Fruit fly (Drosophila melanogaster) whole organism, adult: ENCODE data around the gene CG5973.

Experiments
- CG11617 ChIP-seq: fragments of 200-800 bp; sonication (Bioruptor generic); optimal IDR thresholded peaks from 2 replicates; lab custom pipeline; 2017; ENCODE audit warnings: mild to moderate bottlenecking, missing biosample characterization, missing genetic modification reagents, missing genetic modification characterization
- CG12768 ChIP-seq: fragments of 200-800 bp; sonication (Bioruptor generic); optimal IDR thresholded peaks from 2 replicates; lab custom pipeline; 2017; ENCODE audit warnings: missing biosample characterization, missing genetic modification characterization, mild to moderate bottlenecking, moderate library complexity, missing genetic modification reagents
- CG14711 ChIP-seq: fragments of 200-800 bp; sonication (Bioruptor generic); optimal IDR thresholded peaks from 2 replicates; lab custom pipeline; 2018; ENCODE audit warnings: missing biosample characterization, mild to moderate bottlenecking, missing genetic modification characterization, moderate library complexity
- CG1620 ChIP-seq: fragments of 200-800 bp; sonication (Bioruptor generic); optimal IDR thresholded peaks from 2 replicates; lab custom pipeline; 2016; ENCODE audit warnings: missing biosample characterization, missing genetic modification characterization
- CG33017 ChIP-seq: fragments of 200-800 bp; sonication (Bioruptor generic); optimal IDR thresholded peaks from 2 replicates; lab custom pipeline; 2018; ENCODE audit warnings: missing biosample characterization, mild to moderate bottlenecking, missing genetic modification characterization, moderate library complexity
- CG5204 ChIP-seq: fragments of 200-800 bp; sonication (Bioruptor generic); optimal IDR thresholded peaks from 2 replicates; lab custom pipeline; 2016; ENCODE audit warnings: missing biosample characterization, missing genetic modification characterization
- CG7045 ChIP-seq: fragments of 200-800 bp; sonication (Bioruptor generic); optimal IDR thresholded peaks from 2 replicates; lab custom pipeline; 2017; ENCODE audit warnings: missing biosample characterization, mild to moderate bottlenecking, missing genetic modification characterization
- CG7101 ChIP-seq: fragments of 200-800 bp; sonication (Bioruptor generic); optimal IDR thresholded peaks from 2 replicates; lab custom pipeline; 2018; ENCODE audit warnings: missing biosample characterization, mild to moderate bottlenecking, missing genetic modification characterization, moderate library complexity
- Clk ChIP-seq: fragments of 200-800 bp; sonication (Bioruptor generic); optimal IDR thresholded peaks from 2 replicates; lab custom pipeline; 2017; ENCODE audit warnings: missing biosample characterization, missing genetic modification characterization
- Crg-1 ChIP-seq: fragments of 200-800 bp; sonication (Bioruptor generic); optimal IDR thresholded peaks from 2 replicates; lab custom pipeline; 2016; ENCODE audit warnings: missing biosample characterization, missing genetic modification characterization
- Hr96 ChIP-seq: fragments of 200-800 bp; sonication (Bioruptor generic); optimal IDR thresholded peaks from 2 replicates; lab custom pipeline; 2016; ENCODE audit warnings: missing biosample characterization, missing genetic modification characterization
- Mnt ChIP-seq: fragments of 200-800 bp; sonication (Bioruptor generic); optimal IDR thresholded peaks from 2 replicates; lab custom pipeline; 2016; ENCODE audit warnings: missing biosample characterization, mild to moderate bottlenecking, missing genetic modification characterization
- bab1 ChIP-seq: fragments of 200-800 bp; sonication (Bioruptor generic); optimal IDR thresholded peaks from 3 replicates; lab custom pipeline; 2019; ENCODE audit warnings: missing biosample characterization, mild to moderate bottlenecking, missing genetic modification characterization, moderate library complexity
- cic ChIP-seq: fragments of 200-800 bp; sonication (Bioruptor generic); optimal IDR thresholded peaks from 2 replicates; lab custom pipeline; 2017; ENCODE audit warnings: missing biosample characterization, mild to moderate bottlenecking, missing genetic modification characterization, moderate library complexity
- cnc ChIP-seq, 2 experiments: fragments of >200 bp; optimal IDR thresholded peaks; 2 replicates each; lab custom pipeline; 2017
- kay ChIP-seq: fragments of 200-800 bp; sonication (Bioruptor generic); peaks from one replicate; lab custom pipeline; 2016; ENCODE audit warnings: missing biosample characterization, missing genetic modification characterization, borderline replicate concordance
- ovo ChIP-seq: fragments of 200-800 bp; sonication (Bioruptor generic); optimal IDR thresholded peaks from 2 replicates; lab custom pipeline; 2016; ENCODE audit warnings: missing biosample characterization, missing genetic modification characterization
- pad ChIP-seq: fragments of 200-800 bp; sonication (Bioruptor generic); optimal IDR thresholded peaks from 3 replicates; lab custom pipeline; 2017; ENCODE audit warnings: missing biosample characterization, missing genetic modification characterization, mild to moderate bottlenecking, moderate library complexity, missing genetic modification reagents
- tj ChIP-seq: fragments of 200-800 bp; sonication (Bioruptor generic); optimal IDR thresholded peaks from 3 replicates; lab custom pipeline; 2017; ENCODE audit warnings: missing biosample characterization, mild to moderate bottlenecking, missing genetic modification characterization, moderate library complexity
- toe ChIP-seq: fragments of 200-800 bp; sonication (Bioruptor generic); optimal IDR thresholded peaks from 2 replicates; lab custom pipeline; 2016; ENCODE audit warnings: missing biosample characterization, missing genetic modification characterization

CG5973 gene

DNA sequence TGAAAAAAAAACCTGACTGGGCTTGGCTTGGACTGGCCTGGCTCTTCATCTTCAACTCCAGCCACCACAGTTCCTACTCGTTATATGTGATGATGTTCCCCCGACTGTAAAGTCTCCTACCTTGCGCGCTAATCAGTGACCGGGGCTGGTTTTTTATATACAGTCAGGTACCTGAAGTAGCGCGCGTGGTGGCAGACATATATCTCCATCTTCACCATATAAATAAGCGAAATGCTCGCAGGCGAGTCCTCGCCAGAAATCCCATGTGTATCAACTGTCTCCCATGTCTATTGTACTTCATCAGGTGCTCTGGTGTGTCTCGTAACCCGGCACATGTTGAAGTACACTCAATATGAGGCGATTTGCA, 11.6 kb upstream of the CG5973 start:
- TF ChIP-seq Mnt (GFP tag; lab: Kevin White, UChicago) (no peak), CG7101 (tag; lab: Kevin White, UChicago) (no peak), CG7045 (GFP tag; lab: Kevin White, UChicago) (no peak), CG1620 (GFP tag; lab: Kevin White, UChicago) (no peak), CG5204 (no peak), Hr96 (GFP tag; lab: Kevin White, UChicago) (no peak)

DNA sequence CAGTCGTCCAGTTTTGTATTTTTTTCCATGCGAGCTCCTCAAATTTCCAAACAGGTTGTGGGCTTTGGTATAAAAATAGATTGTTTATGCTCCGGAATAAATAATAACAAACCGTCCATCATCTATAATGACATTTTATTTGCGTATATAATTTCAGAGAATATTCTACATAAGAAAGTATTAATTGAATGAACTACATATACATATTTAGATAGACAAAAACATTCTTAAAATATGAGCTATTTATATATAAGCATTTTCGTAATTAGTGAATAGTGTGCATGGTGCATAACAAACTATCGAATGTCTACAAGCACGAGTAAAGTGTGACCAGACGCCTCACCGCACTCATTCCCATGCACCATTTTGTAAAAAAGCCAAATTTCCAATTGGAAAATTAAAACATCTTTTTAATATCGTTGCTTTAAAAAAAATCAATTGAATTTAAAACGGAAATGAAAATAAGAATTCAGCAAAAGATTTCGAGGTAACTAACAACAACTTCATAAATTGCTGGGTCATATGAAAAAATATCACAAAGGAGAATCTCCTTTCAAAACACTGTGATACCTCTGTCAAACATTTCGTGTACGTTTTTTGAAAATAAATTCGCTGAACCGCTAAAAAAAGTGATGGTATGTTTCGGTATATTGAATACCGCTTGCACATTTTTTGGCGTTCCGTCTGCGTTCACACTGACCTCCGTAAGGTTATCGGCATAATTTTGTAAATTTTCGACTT, 10.8 kb upstream of the CG5973 start, which contains the start of gene muc:
muc (plus strand) TSS at position 541 of the 741 bp plus-strand sequence.
- TF ChIP-seq CG14711 (tag; lab: Kevin White, UChicago), result peak; percentile 57
- peak; percentile 13 for TF ChIP-seq bab1 (GFP tag; lab: Kevin White, UChicago)
- peak; percentile 8 for TF ChIP-seq Hr96 (GFP tag; lab: Kevin White, UChicago)
- no peak for TF ChIP-seq CG7045 (GFP tag; lab: Kevin White, UChicago)
- TF ChIP-seq tj, result peak; percentile 23
- TF ChIP-seq kay (GFP tag; lab: Kevin White, UChicago), result no peak
- TF ChIP-seq cnc (optimal IDR thresholded peaks at IDR 0.05; lab: Kevin White, UChicago), result no peak
- TF ChIP-seq cic, result no peak
- peak; percentile 8 for TF ChIP-seq Clk (GFP tag; lab: Kevin White, UChicago)
- no peak for TF ChIP-seq Crg-1
- TF ChIP-seq ovo (GFP tag; lab: Kevin White, UChicago), result peak; percentile 10
- TF ChIP-seq CG33017 (tag; lab: Kevin White, UChicago), result peak; percentile 54
- TF ChIP-seq Mnt (GFP tag; lab: Kevin White, UChicago), result no peak
- TF ChIP-seq CG5204, result peak; percentile 30
- no peak for TF ChIP-seq CG12768
- no peak for TF ChIP-seq CG11617 (GFP tag; lab: Kevin White, UChicago)
- peak; percentile 36 for TF ChIP-seq CG1620 (GFP tag; lab: Kevin White, UChicago)
- TF ChIP-seq pad, result peak; percentile 6
- peak; percentile 46 for TF ChIP-seq toe (GFP tag; lab: Kevin White, UChicago)
- peak; percentile 64 for TF ChIP-seq CG7101 (tag; lab: Kevin White, UChicago)

DNA sequence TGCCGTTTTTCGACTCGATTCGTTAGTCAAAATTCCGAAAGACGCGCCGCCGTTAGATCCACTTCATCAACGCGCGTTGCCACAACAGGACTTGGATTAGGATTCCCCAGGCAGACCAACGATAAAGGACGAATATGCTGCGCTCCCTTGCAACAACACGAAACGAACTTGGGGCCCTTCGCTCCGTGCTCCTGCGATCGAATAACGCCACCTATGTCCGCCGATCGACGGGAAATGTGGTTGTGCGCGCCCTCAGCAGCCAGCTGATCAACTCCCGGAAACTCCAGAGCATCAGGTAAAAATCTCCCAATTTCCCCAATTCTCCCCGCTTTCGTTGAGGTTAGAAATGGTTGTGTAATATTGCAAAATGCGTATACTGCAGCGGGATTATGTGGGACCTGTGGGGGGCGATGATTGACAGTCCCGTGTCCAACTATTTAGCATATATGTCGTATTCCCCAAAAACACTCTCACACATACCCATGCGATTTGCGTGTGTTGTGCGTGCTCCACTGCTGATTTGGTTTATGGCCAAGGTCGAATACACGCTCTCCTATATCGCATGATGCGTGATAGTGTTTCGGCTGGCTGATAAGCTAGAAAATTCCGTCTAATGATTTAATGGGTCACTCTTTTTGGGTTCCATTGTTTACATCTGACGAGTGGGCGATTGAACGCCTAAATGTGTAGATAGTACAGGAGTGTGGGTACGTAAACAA, 10.1 kb upstream of the CG5973 start:
- TF ChIP-seq Mnt (GFP tag; lab: Kevin White, UChicago) (peak; percentile 32), kay (GFP tag; lab: Kevin White, UChicago) (no peak)

DNA sequence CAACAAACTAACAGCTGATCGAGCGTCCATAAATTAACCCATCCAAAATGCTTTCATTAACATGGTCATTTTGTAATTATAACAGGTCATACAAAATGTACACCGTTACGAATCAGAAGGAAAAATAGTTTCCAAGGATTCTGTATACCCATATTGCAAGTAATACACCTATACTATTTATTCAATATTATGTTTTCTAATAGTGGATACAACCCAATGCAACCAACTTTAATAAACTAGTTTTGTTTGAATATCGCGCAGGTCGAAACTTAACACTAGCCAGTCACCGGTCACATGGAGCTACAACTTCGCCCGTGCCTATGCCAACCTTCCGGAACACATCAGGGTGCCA, 9.5 kb upstream of the CG5973 start:
- TF ChIP-seq CG11617 (GFP tag; lab: Kevin White, UChicago), result no peak
- no peak for TF ChIP-seq ovo (GFP tag; lab: Kevin White, UChicago)
- no peak for TF ChIP-seq CG33017 (tag; lab: Kevin White, UChicago)
- TF ChIP-seq Clk (GFP tag; lab: Kevin White, UChicago), result no peak
- no peak for TF ChIP-seq cic
- TF ChIP-seq CG12768, result no peak
- no peak for TF ChIP-seq CG7045 (GFP tag; lab: Kevin White, UChicago)
- no peak for TF ChIP-seq Mnt (GFP tag; lab: Kevin White, UChicago)
- TF ChIP-seq CG7101 (tag; lab: Kevin White, UChicago), result no peak
- no peak for TF ChIP-seq CG1620 (GFP tag; lab: Kevin White, UChicago)
- no peak for TF ChIP-seq CG5204
- no peak for TF ChIP-seq cnc (optimal IDR thresholded peaks at IDR 0.05; lab: Kevin White, UChicago)
- TF ChIP-seq bab1 (GFP tag; lab: Kevin White, UChicago), result no peak
- TF ChIP-seq CG14711 (tag; lab: Kevin White, UChicago), result no peak
- no peak for TF ChIP-seq kay (GFP tag; lab: Kevin White, UChicago)
- TF ChIP-seq tj, result no peak
- TF ChIP-seq pad, result no peak
- no peak for TF ChIP-seq Crg-1
- TF ChIP-seq Hr96 (GFP tag; lab: Kevin White, UChicago), result no peak
- TF ChIP-seq toe (GFP tag; lab: Kevin White, UChicago), result no peak

DNA sequence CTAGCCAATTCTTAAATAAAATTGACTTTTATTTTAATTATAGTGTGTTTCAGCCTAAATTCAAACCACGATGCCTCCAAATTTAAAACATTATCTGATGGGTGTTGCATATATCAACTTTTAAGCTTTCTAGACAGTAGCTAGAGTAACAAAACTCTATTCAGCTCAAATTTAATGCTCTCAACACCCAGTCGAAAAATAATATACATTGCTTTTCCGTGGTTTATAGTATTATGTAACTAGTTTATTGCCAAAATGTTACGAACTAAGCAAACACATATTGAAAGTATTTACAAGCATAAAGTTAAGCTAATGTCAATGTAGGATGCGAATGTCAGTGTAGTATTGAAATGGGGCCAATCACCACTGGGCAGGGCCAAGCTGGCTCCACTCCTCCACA, 7.0 kb upstream of the CG5973 start:
- TF ChIP-seq CG7045 (GFP tag; lab: Kevin White, UChicago) (no peak), pad (no peak), Crg-1 (no peak), CG12768 (no peak), cic (no peak), toe (GFP tag; lab: Kevin White, UChicago) (no peak), Hr96 (GFP tag; lab: Kevin White, UChicago) (no peak), cnc (optimal IDR thresholded peaks at IDR 0.05; lab: Kevin White, UChicago) (no peak), Clk (GFP tag; lab: Kevin White, UChicago) (no peak), CG1620 (GFP tag; lab: Kevin White, UChicago) (no peak), Mnt (GFP tag; lab: Kevin White, UChicago) (no peak), bab1 (GFP tag; lab: Kevin White, UChicago) (no peak), CG33017 (tag; lab: Kevin White, UChicago) (no peak), ovo (GFP tag; lab: Kevin White, UChicago) (no peak), CG7101 (tag; lab: Kevin White, UChicago) (no peak), CG11617 (GFP tag; lab: Kevin White, UChicago) (no peak), CG5204 (no peak), kay (GFP tag; lab: Kevin White, UChicago) (no peak), CG14711 (tag; lab: Kevin White, UChicago) (no peak), tj (no peak)
